Worm (Caenorhabditis elegans) whole organism, L4/young adult: ENCODE results near the gene osm-11.

Source experiments
- W03F9.2 ChIP-seq: fragments of 150-350 bp; optimal IDR thresholded peaks from 2 replicates; lab custom pipeline; 2014; ENCODE audit warnings: missing biosample characterization, missing genetic modification characterization
- dao-5 ChIP-seq: sonication (generic microtip); optimal IDR thresholded peaks from 2 replicates; lab custom pipeline; 2016; ENCODE audit warnings: missing genotype, missing genetic modification characterization, moderate library complexity, missing compliant biosample characterization
- him-1 ChIP-seq: sonication (generic microtip); optimal IDR thresholded peaks from 2 replicates; lab custom pipeline; 2016; ENCODE audit warnings: missing genotype, missing genetic modification reagents, missing genetic modification characterization, missing compliant biosample characterization

DNA sequence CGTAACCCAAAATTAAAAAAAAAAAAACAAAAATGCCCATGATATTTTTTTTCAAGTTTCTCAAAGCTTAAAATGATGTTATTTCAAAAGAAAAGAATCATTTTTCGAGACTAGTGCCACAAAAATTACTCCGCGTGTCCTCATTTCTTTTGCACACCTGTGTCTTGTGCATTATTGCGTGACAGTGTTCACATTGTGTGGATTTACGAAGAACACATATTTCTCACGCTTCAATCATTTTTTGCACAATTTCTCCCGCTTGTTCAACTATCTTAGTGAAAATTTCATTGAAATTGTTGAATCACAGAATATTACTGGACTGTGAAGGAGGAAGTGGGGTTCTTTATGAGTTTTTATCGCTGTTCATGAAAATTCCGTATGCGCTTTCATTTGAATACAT is 12.5 kb downstream of the osm-11 start:
- TF ChIP-seq him-1 (tag; lab: Kevin White, UChicago), result no peak
- TF ChIP-seq W03F9.2 (tag; lab: Kevin White, UChicago), result no peak
- no peak for TF ChIP-seq dao-5 (tag; lab: Kevin White, UChicago)
